Worm (Caenorhabditis elegans) whole organism, late embryonic: ENCODE data around the gene sru-12.
"Not testable (repeated sequence)": the region's sequence is repeated elsewhere in the genome, so short reads cannot be mapped to it uniquely, and the experiment has no call there.

Source experiments
- C08G9.2 ChIP-seq: sonication (generic microtip); optimal IDR thresholded peaks from 2 replicates; lab custom pipeline; 2016; ENCODE audit warnings: mild to moderate bottlenecking, missing genetic modification characterization, moderate library complexity, missing compliant biosample characterization
- F13H6.1 ChIP-seq: sonication (generic microtip); optimal IDR thresholded peaks from 2 replicates; lab custom pipeline; 2016; ENCODE audit warnings: missing genetic modification characterization, missing compliant biosample characterization
- K02D7.2 ChIP-seq: sonication (generic microtip); optimal IDR thresholded peaks from 2 replicates; lab custom pipeline; 2017; ENCODE audit warnings: mild to moderate bottlenecking, missing genetic modification characterization, missing compliant biosample characterization
- K09A11.1 ChIP-seq: sonication (generic microtip); optimal IDR thresholded peaks from 2 replicates; lab custom pipeline; 2017; ENCODE audit warnings: antibody characterized with exemption, mild to moderate bottlenecking, missing genetic modification characterization, missing compliant biosample characterization; ENCODE audit not compliant: insufficient read depth
- Y22D7AL.16 ChIP-seq: sonication (generic microtip); optimal IDR thresholded peaks from 2 replicates; lab custom pipeline; 2016; ENCODE audit warnings: missing genetic modification characterization, missing compliant biosample characterization
- ama-1 ChIP-seq: fragments of 150-350 bp; optimal IDR thresholded peaks from 2 replicates; lab custom pipeline; 2014
- ceh-18 ChIP-seq: sonication (generic microtip); optimal IDR thresholded peaks from 2 replicates; lab custom pipeline; 2016; ENCODE audit warnings: missing genetic modification characterization, missing compliant biosample characterization
- ceh-19 ChIP-seq: fragments of 200-800 bp; sonication (Bioruptor generic); optimal IDR thresholded peaks from 2 replicates; lab custom pipeline; 2018; ENCODE audit warnings: mild to moderate bottlenecking, missing genetic modification characterization, missing compliant biosample characterization
- ceh-24 ChIP-seq: sonication (generic microtip); optimal IDR thresholded peaks from 2 replicates; lab custom pipeline; 2016; ENCODE audit warnings: mild to moderate bottlenecking, missing genetic modification characterization, missing compliant biosample characterization
- ceh-30 ChIP-seq: fragments of 150-350 bp; optimal IDR thresholded peaks from 2 replicates; lab custom pipeline; 2014; ENCODE audit warnings: missing biosample characterization, missing genetic modification characterization
- ceh-45 ChIP-seq: fragments of 200-800 bp; sonication (Bioruptor generic); IDR thresholded peaks from 2 replicates; pipeline ENCODE4 v1.3.6; 2022; ENCODE audit warnings: missing genetic modification reagents, missing genetic modification characterization, missing compliant biosample characterization
- che-1 ChIP-seq: sonication (generic microtip); optimal IDR thresholded peaks from 2 replicates; lab custom pipeline; 2016; ENCODE audit warnings: mild to moderate bottlenecking, missing genetic modification characterization, missing compliant biosample characterization
- dmd-4 ChIP-seq: sonication (generic microtip); optimal IDR thresholded peaks from 2 replicates; lab custom pipeline; 2016; ENCODE audit warnings: borderline replicate concordance, missing genetic modification characterization, missing compliant biosample characterization
- dve-1 ChIP-seq: sonication (generic microtip); optimal IDR thresholded peaks from 2 replicates; lab custom pipeline; 2017; ENCODE audit warnings: antibody characterized with exemption, mild to moderate bottlenecking, missing genetic modification characterization, missing compliant biosample characterization
- elt-4 ChIP-seq: sonication (generic microtip); optimal IDR thresholded peaks from 2 replicates; lab custom pipeline; 2016; ENCODE audit warnings: missing genetic modification characterization, missing compliant biosample characterization
- ets-4 ChIP-seq: sonication (generic microtip); optimal IDR thresholded peaks from 2 replicates; lab custom pipeline; 2016; ENCODE audit warnings: missing genetic modification characterization, missing compliant biosample characterization
- eyg-1 ChIP-seq: sonication (generic microtip); optimal IDR thresholded peaks from 2 replicates; lab custom pipeline; 2016; ENCODE audit warnings: missing genotype, missing genetic modification characterization, missing compliant biosample characterization
- fkh-10 ChIP-seq: fragments of 150-350 bp; optimal IDR thresholded peaks from 2 replicates; lab custom pipeline; 2014; ENCODE audit warnings: missing biosample characterization, missing genetic modification reagents, missing genetic modification characterization
- hlh-30 ChIP-seq: sonication (generic microtip); optimal IDR thresholded peaks from 2 replicates; lab custom pipeline; 2017; ENCODE audit warnings: antibody characterized with exemption, missing genetic modification characterization, missing compliant biosample characterization; ENCODE audit not compliant: insufficient read depth
- hlh-6 ChIP-seq: sonication (generic microtip); optimal IDR thresholded peaks from 2 replicates; lab custom pipeline; 2016; ENCODE audit warnings: missing genotype, missing genetic modification characterization, missing compliant biosample characterization
- hlh-8 ChIP-seq: sonication (generic microtip); optimal IDR thresholded peaks from 2 replicates; lab custom pipeline; 2016; ENCODE audit warnings: missing genotype, missing genetic modification characterization, missing compliant biosample characterization
- lim-6 ChIP-seq: sonication (generic microtip); optimal IDR thresholded peaks from 2 replicates; lab custom pipeline; 2016; ENCODE audit warnings: missing genetic modification characterization, missing compliant biosample characterization
- nfya-1 ChIP-seq: sonication (generic microtip); optimal IDR thresholded peaks from 2 replicates; lab custom pipeline; 2017; ENCODE audit warnings: missing genetic modification characterization, mild to moderate bottlenecking, missing compliant biosample characterization, antibody characterized with exemption, moderate library complexity
- odd-2 ChIP-seq: sonication (generic microtip); optimal IDR thresholded peaks from 2 replicates; lab custom pipeline; 2017; ENCODE audit warnings: antibody characterized with exemption, mild to moderate bottlenecking, missing genetic modification characterization, missing compliant biosample characterization
- pat-9 ChIP-seq: fragments of 200-800 bp; sonication (Bioruptor generic); optimal IDR thresholded peaks from 2 replicates; lab custom pipeline; 2018; ENCODE audit warnings: mild to moderate bottlenecking, missing genetic modification characterization, moderate library complexity, missing compliant biosample characterization
- pha-2 ChIP-seq: sonication (generic microtip); optimal IDR thresholded peaks from 2 replicates; lab custom pipeline; 2017; ENCODE audit warnings: mild to moderate bottlenecking, missing genetic modification characterization, missing compliant biosample characterization
- pha-4 ChIP-seq: fragments of 150-350 bp; optimal IDR thresholded peaks from 2 replicates; lab custom pipeline; 2018; ENCODE audit warnings: missing biosample characterization, missing genetic modification reagents, missing genetic modification characterization
- pros-1 ChIP-seq: fragments of 150-350 bp; optimal IDR thresholded peaks from 2 replicates; lab custom pipeline; 2014; ENCODE audit warnings: missing biosample characterization, missing genetic modification reagents, missing genetic modification characterization
- ref-2 ChIP-seq: sonication (generic microtip); optimal IDR thresholded peaks from 2 replicates; lab custom pipeline; 2016; ENCODE audit warnings: missing genetic modification characterization, missing compliant biosample characterization
- sdc-2 ChIP-seq: sonication (generic microtip); optimal IDR thresholded peaks from 2 replicates; lab custom pipeline; 2016; ENCODE audit warnings: missing genotype, missing genetic modification characterization, missing compliant biosample characterization
- syd-9 ChIP-seq: sonication (generic microtip); optimal IDR thresholded peaks from 2 replicates; lab custom pipeline; 2016; ENCODE audit warnings: mild to moderate bottlenecking, missing genetic modification characterization, moderate library complexity, missing compliant biosample characterization
- tbx-2 ChIP-seq: sonication (generic microtip); optimal IDR thresholded peaks from 2 replicates; lab custom pipeline; 2016; ENCODE audit warnings: missing genetic modification characterization, missing compliant biosample characterization
- ttx-3 ChIP-seq: sonication (generic microtip); optimal IDR thresholded peaks from 2 replicates; lab custom pipeline; 2016; ENCODE audit warnings: missing genetic modification reagents, missing genetic modification characterization, missing compliant biosample characterization
- unc-3 ChIP-seq, 2 experiments: fragments of 200-800 bp in 1 of 2; sonication (Bioruptor generic) in 1 of 2; sonication (generic microtip) in 1 of 2; conservative IDR thresholded peaks in 1 of 2; optimal IDR thresholded peaks in 1 of 2; 2 replicates each; pipeline versions ENCODE4 v1.3.6 to Lab custom; 2016 to 2022; ENCODE audit warnings: missing compliant biosample characterization in 2 of 2, missing genetic modification characterization in 2 of 2, missing genetic modification reagents in 1 of 2
- unc-42 ChIP-seq: sonication (generic microtip); optimal IDR thresholded peaks from 2 replicates; lab custom pipeline; 2016; ENCODE audit warnings: missing genotype, missing genetic modification characterization, missing compliant biosample characterization
- zip-5 ChIP-seq: sonication (generic microtip); optimal IDR thresholded peaks from 2 replicates; lab custom pipeline; 2016; ENCODE audit warnings: missing genetic modification characterization, missing compliant biosample characterization

sru-12 gene

ce11 chrIV:13597813-13598212 lies 14.8 kb downstream of the sru-12 start, which contains the start of gene Y45F10B.9:
Gene Y45F10B.9, minus strand, starts transcription at chrIV:13597913.
- TF ChIP-seq ceh-30 (tag; lab: Kevin White, UChicago); hlh-8; zip-5 (tag; lab: Kevin White, UChicago): not testable (repeated sequence)

- TF ChIP-seq ceh-18 (no peak), ref-2 (tag; lab: Kevin White, UChicago) (no peak), ama-1 (lab: Kevin White, UChicago) (no peak), ets-4 (tag; lab: Kevin White, UChicago) (no peak), lim-6 (no peak), F13H6.1 (tag; lab: Kevin White, UChicago) (no peak), ceh-24 (no peak), C08G9.2 (tag; lab: Kevin White, UChicago) (no peak)
- TF ChIP-seq, all 69 proteins: peak for 0
Measured at ce11 chrIV:13600643-13601042, 17.6 kb downstream of the sru-12 start.

- TF ChIP-seq ttx-3 (no peak), hlh-8 (no peak), ceh-45 (GFP tag; lab: Robert Waterston, UW) (no peak), unc-3 (GFP tag; conservative IDR thresholded peaks at IDR 0.05; lab: Robert Waterston, UW) (no peak), unc-3 (tag; optimal IDR thresholded peaks at IDR 0.05; lab: Kevin White, UChicago) (no peak), hlh-6 (tag; lab: Kevin White, UChicago) (no peak), syd-9 (tag; lab: Kevin White, UChicago) (no peak), odd-2 (tag; lab: Kevin White, UChicago) (no peak), ama-1 (lab: Kevin White, UChicago) (no peak), elt-4 (tag; lab: Kevin White, UChicago) (no peak), pha-2 (tag; lab: Kevin White, UChicago) (no peak), unc-42 (no peak), pat-9 (tag; lab: Kevin White, UChicago) (no peak), ceh-24 (no peak), nfya-1 (tag; lab: Kevin White, UChicago) (no peak), Y22D7AL.16 (no peak), dmd-4 (no peak), eyg-1 (no peak), ref-2 (tag; lab: Kevin White, UChicago) (no peak)
Measured at ce11 chrIV:13601428-13601827, 18.4 kb downstream of the sru-12 start.

- no peak for TF ChIP-seq tbx-2 (tag; lab: Kevin White, UChicago)
- no peak for TF ChIP-seq nfya-1 (tag; lab: Kevin White, UChicago)
- no peak for TF ChIP-seq dmd-4
- TF ChIP-seq sdc-2 (tag; lab: Kevin White, UChicago): no peak
- no peak for TF ChIP-seq hlh-30 (tag; lab: Kevin White, UChicago)
- TF ChIP-seq ets-4 (tag; lab: Kevin White, UChicago): no peak
- no peak for TF ChIP-seq fkh-10 (GFP tag; lab: Kevin White, UChicago)
- TF ChIP-seq pros-1 (tag; lab: Kevin White, UChicago): no peak
- TF ChIP-seq, all 69 proteins: peak for 0
Measured at ce11 chrIV:13601973-13602669, 19.1 kb downstream of the sru-12 start, which contains the start of gene Y45F10B.59. Gene Y45F10B.59, plus strand, starts transcription at chrIV:13602619.

- no peak for TF ChIP-seq ceh-24
- no peak for TF ChIP-seq F13H6.1 (tag; lab: Kevin White, UChicago)
- no peak for TF ChIP-seq syd-9 (tag; lab: Kevin White, UChicago)
- no peak for TF ChIP-seq zip-5 (tag; lab: Kevin White, UChicago)
- TF ChIP-seq K09A11.1: no peak
- TF ChIP-seq che-1 (tag; lab: Kevin White, UChicago): no peak
- TF ChIP-seq K02D7.2 (tag; lab: Kevin White, UChicago): no peak
- TF ChIP-seq ceh-19: no peak
- TF ChIP-seq odd-2 (tag; lab: Kevin White, UChicago): no peak
- TF ChIP-seq pha-4 (tag; lab: Kevin White, UChicago): no peak
- TF ChIP-seq eyg-1: no peak
- no peak for TF ChIP-seq dve-1 (tag; lab: Kevin White, UChicago)
- TF ChIP-seq ref-2 (tag; lab: Kevin White, UChicago): no peak
- TF ChIP-seq ceh-30 (tag; lab: Kevin White, UChicago): no peak
Measured at ce11 chrIV:13609755-13610154, 26.7 kb downstream of the sru-12 start, which contains the start of gene C08F11.13. Gene C08F11.13, minus strand, starts transcription at chrIV:13609892.
